Worm (Caenorhabditis elegans) whole organism, young adult: ENCODE measurements around the gene unc-79.
A peak's percentile ranks its signal among the peaks of the same experiment; 100 is the strongest.

Source experiments
- D2030.7 ChIP-seq: fragments of 200-800 bp; sonication (Bioruptor generic); IDR thresholded peaks from 2 replicates; pipeline ENCODE4 v1.3.6; 2022; ENCODE audit warnings: missing genetic modification reagents, missing genetic modification characterization, missing compliant biosample characterization
- F23B12.7 ChIP-seq: sonication (generic microtip); optimal IDR thresholded peaks from 2 replicates; lab custom pipeline; 2017; ENCODE audit warnings: missing genetic modification characterization, mild to moderate bottlenecking, missing compliant biosample characterization, antibody characterized with exemption, moderate library complexity; ENCODE audit not compliant: insufficient read depth
- F52B5.7 ChIP-seq: sonication (generic microtip); optimal IDR thresholded peaks from 2 replicates; lab custom pipeline; 2016; ENCODE audit warnings: mild to moderate bottlenecking, missing genetic modification characterization, missing compliant biosample characterization
- K11D2.4 ChIP-seq: fragments of 200-800 bp; sonication (Bioruptor generic); IDR thresholded peaks from 2 replicates; pipeline ENCODE4 v1.3.6; 2022; ENCODE audit warnings: missing genetic modification reagents, missing genetic modification characterization, missing compliant biosample characterization
- Y67H2A.10 ChIP-seq: fragments of 200-800 bp; sonication (Bioruptor generic); conservative IDR thresholded peaks from 2 replicates; pipeline ENCODE4 v1.3.6; 2022; ENCODE audit warnings: missing genetic modification reagents, missing genetic modification characterization, missing compliant biosample characterization
- Y95B8A.8 ChIP-seq: fragments of 200-800 bp; sonication (Bioruptor generic); IDR thresholded peaks from 2 replicates; pipeline ENCODE4 v1.3.6; 2022; ENCODE audit warnings: missing genetic modification reagents, missing genetic modification characterization, missing compliant biosample characterization
- aptf-2 ChIP-seq: fragments of 200-800 bp; sonication (Bioruptor generic); conservative IDR thresholded peaks from 2 replicates; pipeline ENCODE4 v1.3.6; 2022; ENCODE audit warnings: missing genetic modification reagents, missing genetic modification characterization, missing compliant biosample characterization
- athp-1 ChIP-seq: sonication (generic microtip); optimal IDR thresholded peaks from 2 replicates; lab custom pipeline; 2017; ENCODE audit warnings: mild to moderate bottlenecking, missing genetic modification characterization, missing compliant biosample characterization
- attf-3 ChIP-seq: fragments of 200-800 bp; sonication (Bioruptor generic); conservative IDR thresholded peaks from 2 replicates; pipeline ENCODE4 v1.3.6; 2022; ENCODE audit warnings: missing genetic modification reagents, missing genetic modification characterization, missing compliant biosample characterization
- attf-5 ChIP-seq: fragments of 200-800 bp; sonication (Bioruptor generic); optimal IDR thresholded peaks from 2 replicates; lab custom pipeline; 2018; ENCODE audit warnings: mild to moderate bottlenecking, missing genetic modification characterization, missing compliant biosample characterization
- attf-6 ChIP-seq: fragments of 200-800 bp; sonication (Bioruptor generic); IDR thresholded peaks from 2 replicates; pipeline ENCODE4 v1.3.6; 2022; ENCODE audit warnings: missing genetic modification reagents, missing genetic modification characterization, missing compliant biosample characterization
- bed-1 ChIP-seq: fragments of 200-800 bp; sonication (Bioruptor generic); IDR thresholded peaks from 2 replicates; pipeline ENCODE4 v1.3.6; 2022; ENCODE audit warnings: missing genetic modification reagents, missing genetic modification characterization, missing compliant biosample characterization
- bed-2 ChIP-seq: fragments of 200-800 bp; sonication (Bioruptor generic); IDR thresholded peaks from 2 replicates; pipeline ENCODE4 v1.3.6; 2022; ENCODE audit warnings: missing genetic modification reagents, missing genetic modification characterization, missing compliant biosample characterization
- ccch-3 ChIP-seq: fragments of 200-800 bp; sonication (Bioruptor generic); optimal IDR thresholded peaks from 2 replicates; lab custom pipeline; 2018; ENCODE audit warnings: mild to moderate bottlenecking, missing genetic modification characterization, missing compliant biosample characterization
- cebp-1 ChIP-seq, 2 experiments: fragments of 200-800 bp in 1 of 2; sonication (Bioruptor generic) in 1 of 2; sonication (generic microtip) in 1 of 2; IDR thresholded peaks in 1 of 2; optimal IDR thresholded peaks in 1 of 2; 2 replicates each; pipeline versions ENCODE4 v1.3.6 to Lab custom; 2017 to 2022; ENCODE audit warnings: missing compliant biosample characterization in 2 of 2, missing genetic modification characterization in 2 of 2, mild to moderate bottlenecking in 1 of 2, missing genetic modification reagents in 1 of 2, moderate library complexity in 1 of 2
- ceh-100 ChIP-seq: fragments of 200-800 bp; sonication (Bioruptor generic); IDR thresholded peaks from 2 replicates; pipeline ENCODE4 v1.3.6; 2022; ENCODE audit warnings: missing genetic modification reagents, missing genetic modification characterization, missing compliant biosample characterization
- ceh-40 ChIP-seq: fragments of 200-800 bp; sonication (Bioruptor generic); IDR thresholded peaks from 2 replicates; pipeline ENCODE4 v1.3.6; 2022; ENCODE audit warnings: missing genetic modification characterization, missing compliant biosample characterization
- ceh-58 ChIP-seq: fragments of 200-800 bp; sonication (Bioruptor generic); IDR thresholded peaks from 2 replicates; pipeline ENCODE4 v1.3.6; 2022; ENCODE audit warnings: missing genetic modification characterization, missing compliant biosample characterization
- chd-7 ChIP-seq: sonication (generic microtip); optimal IDR thresholded peaks from 2 replicates; lab custom pipeline; 2016; ENCODE audit warnings: mild to moderate bottlenecking, missing genetic modification characterization, moderate library complexity, missing compliant biosample characterization
- die-1 ChIP-seq: sonication (generic microtip); optimal IDR thresholded peaks from 2 replicates; lab custom pipeline; 2016; ENCODE audit warnings: missing genotype, mild to moderate bottlenecking, missing genetic modification characterization, missing compliant biosample characterization
- fkh-3 ChIP-seq: sonication (generic microtip); optimal IDR thresholded peaks from 2 replicates; lab custom pipeline; 2016; ENCODE audit warnings: mild to moderate bottlenecking, missing genetic modification characterization, missing compliant biosample characterization
- hlh-12 ChIP-seq: sonication (generic microtip); optimal IDR thresholded peaks from 2 replicates; lab custom pipeline; 2016; ENCODE audit warnings: missing genetic modification characterization, missing compliant biosample characterization
- hmg-1.2 ChIP-seq: fragments of 200-800 bp; sonication (Bioruptor generic); IDR thresholded peaks from 2 replicates; pipeline ENCODE4 v1.3.6; 2022; ENCODE audit warnings: missing genetic modification reagents, missing genetic modification characterization, missing compliant biosample characterization
- hsf-1 ChIP-seq: fragments of 200-800 bp; sonication (Bioruptor generic); IDR thresholded peaks from 2 replicates; pipeline ENCODE4 v1.3.6; 2022; ENCODE audit warnings: missing genetic modification reagents, missing genetic modification characterization, missing compliant biosample characterization
- lag-1 ChIP-seq: fragments of 200-800 bp; sonication (Bioruptor generic); IDR thresholded peaks from 2 replicates; pipeline ENCODE4 v1.3.6; 2022; ENCODE audit warnings: missing genetic modification reagents, missing genetic modification characterization, missing compliant biosample characterization
- let-607 ChIP-seq, 2 experiments: fragments of 200-800 bp in 1 of 2; sonication (Bioruptor generic) in 1 of 2; sonication (generic microtip) in 1 of 2; optimal IDR thresholded peaks; 2 replicates each; lab custom pipeline; 2016 to 2018; ENCODE audit warnings: mild to moderate bottlenecking in 2 of 2, missing compliant biosample characterization in 2 of 2, missing genetic modification characterization in 2 of 2, moderate library complexity in 2 of 2, missing genotype in 1 of 2
- lin-26 ChIP-seq: fragments of 200-800 bp; sonication (Bioruptor generic); IDR thresholded peaks from 2 replicates; pipeline ENCODE4 v1.3.6; 2022; ENCODE audit warnings: missing genetic modification reagents, missing genetic modification characterization, missing compliant biosample characterization
- lsl-1 ChIP-seq: fragments of 200-800 bp; sonication (Bioruptor generic); optimal IDR thresholded peaks from 2 replicates; lab custom pipeline; 2018; ENCODE audit warnings: mild to moderate bottlenecking, missing genetic modification characterization, moderate library complexity, missing compliant biosample characterization
- madf-10 ChIP-seq: sonication (generic microtip); optimal IDR thresholded peaks from 2 replicates; lab custom pipeline; 2016; ENCODE audit warnings: mild to moderate bottlenecking, missing genetic modification characterization, missing compliant biosample characterization
- madf-3 ChIP-seq: fragments of 200-800 bp; sonication (Bioruptor generic); IDR thresholded peaks from 2 replicates; pipeline ENCODE4 v1.3.6; 2022; ENCODE audit warnings: missing genetic modification reagents, missing genetic modification characterization, missing compliant biosample characterization
- nfya-1 ChIP-seq: sonication (generic microtip); optimal IDR thresholded peaks from 2 replicates; lab custom pipeline; 2017; ENCODE audit warnings: antibody characterized with exemption, missing compliant biosample characterization, missing genetic modification characterization, borderline replicate concordance; ENCODE audit not compliant: insufficient read depth
- nhr-80 ChIP-seq: sonication (generic microtip); optimal IDR thresholded peaks from 2 replicates; lab custom pipeline; 2016; ENCODE audit warnings: missing genetic modification characterization, missing compliant biosample characterization
- rec-8 ChIP-seq, 2 experiments: sonication (generic microtip); optimal IDR thresholded peaks; 2 replicates each; lab custom pipeline; 2016; ENCODE audit warnings: mild to moderate bottlenecking in 2 of 2, missing genetic modification characterization in 2 of 2, missing genetic modification reagents in 2 of 2, missing genotype in 2 of 2, missing biosample characterization in 1 of 2, missing compliant biosample characterization in 1 of 2, moderate library complexity in 1 of 2
- repo-1 ChIP-seq: sonication (generic microtip); optimal IDR thresholded peaks from 2 replicates; lab custom pipeline; 2017; ENCODE audit warnings: mild to moderate bottlenecking, missing genetic modification characterization, missing compliant biosample characterization
- tbx-9 ChIP-seq: sonication (generic microtip); optimal IDR thresholded peaks from 2 replicates; lab custom pipeline; 2016; ENCODE audit warnings: borderline replicate concordance, missing genetic modification characterization, inconsistent platforms, missing compliant biosample characterization
- zfh-2 ChIP-seq: fragments of 200-800 bp; sonication (Bioruptor generic); conservative IDR thresholded peaks from 2 replicates; pipeline ENCODE4 v1.3.6; 2022; ENCODE audit warnings: missing genetic modification reagents, missing genetic modification characterization, missing compliant biosample characterization
- zim-3 ChIP-seq: sonication (generic microtip); optimal IDR thresholded peaks from 2 replicates; lab custom pipeline; 2017; ENCODE audit warnings: mild to moderate bottlenecking, missing genetic modification characterization, moderate library complexity, missing compliant biosample characterization
- ztf-18 ChIP-seq: sonication (generic microtip); optimal IDR thresholded peaks from 2 replicates; lab custom pipeline; 2016; ENCODE audit warnings: missing genotype, mild to moderate bottlenecking, missing genetic modification characterization, missing compliant biosample characterization
- ztf-25 ChIP-seq: fragments of 200-800 bp; sonication (Bioruptor generic); IDR thresholded peaks from 2 replicates; pipeline ENCODE4 v1.3.6; 2022; ENCODE audit warnings: missing genetic modification reagents, missing genetic modification characterization, missing compliant biosample characterization
- ztf-3 ChIP-seq: fragments of 200-800 bp; sonication (Bioruptor generic); optimal IDR thresholded peaks from 2 replicates; lab custom pipeline; 2018; ENCODE audit warnings: mild to moderate bottlenecking, missing genetic modification characterization, missing compliant biosample characterization
- ztf-6 ChIP-seq: fragments of 200-800 bp; sonication (Bioruptor generic); IDR thresholded peaks from 2 replicates; pipeline ENCODE4 v1.3.6; 2022; ENCODE audit warnings: missing genetic modification reagents, missing genetic modification characterization, missing compliant biosample characterization

Gene unc-79

DNA sequence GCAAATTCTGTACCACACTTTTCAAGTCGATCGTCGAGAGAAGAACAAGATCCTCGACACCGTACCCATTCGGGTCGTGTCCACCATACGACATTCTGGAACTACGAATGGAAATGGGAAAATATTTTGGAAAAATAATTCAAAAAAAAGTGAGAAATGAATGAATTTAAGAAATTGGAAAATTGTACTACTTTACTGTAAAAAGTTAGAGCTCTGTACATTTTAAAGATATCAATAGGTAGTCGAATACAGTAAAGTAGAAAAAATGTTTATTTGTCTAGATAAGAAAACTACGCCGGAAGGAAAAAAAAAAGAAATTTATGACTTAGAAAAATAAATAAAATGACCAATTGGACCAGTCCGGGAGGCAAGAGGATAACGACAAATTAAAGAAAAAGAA is 29.7 kb upstream of the unc-79 start, which contains the start of gene hum-5:
hum-5 (minus strand) TSS at position 101 of the 400 bp plus-strand sequence.
- no peak for TF ChIP-seq ztf-3
- TF ChIP-seq hlh-12, result no peak
- TF ChIP-seq D2030.7 (GFP tag; lab: Robert Waterston, UW), result no peak
- no peak for TF ChIP-seq let-607 (tag; optimal IDR thresholded peaks at IDR 0.05; lab: Kevin White, UChicago)
- TF ChIP-seq madf-10 (tag; lab: Kevin White, UChicago), result no peak
- no peak for TF ChIP-seq zim-3 (tag; lab: Kevin White, UChicago)
- TF ChIP-seq ceh-40 (GFP tag; lab: Robert Waterston, UW), result no peak
- TF ChIP-seq lin-26 (GFP tag; lab: Robert Waterston, UW), result no peak
- no peak for TF ChIP-seq athp-1
- no peak for TF ChIP-seq rec-8 (tag; optimal IDR thresholded peaks at IDR 0.05; lab: Kevin White, UChicago)
- no peak for TF ChIP-seq ccch-3 (GFP tag; lab: Kevin White, UChicago)
- no peak for TF ChIP-seq Y95B8A.8 (GFP tag; lab: Robert Waterston, UW)
- no peak for TF ChIP-seq cebp-1 (GFP tag; IDR thresholded peaks at IDR 0.05; lab: Robert Waterston, UW)
- no peak for TF ChIP-seq cebp-1 (tag; optimal IDR thresholded peaks at IDR 0.05; lab: Kevin White, UChicago)
- no peak for TF ChIP-seq K11D2.4 (GFP tag; lab: Robert Waterston, UW)
- TF ChIP-seq attf-3 (GFP tag; lab: Robert Waterston, UW), result no peak
- TF ChIP-seq ceh-58 (GFP tag; lab: Robert Waterston, UW), result no peak
- TF ChIP-seq, all 124 proteins: peak for 0

DNA sequence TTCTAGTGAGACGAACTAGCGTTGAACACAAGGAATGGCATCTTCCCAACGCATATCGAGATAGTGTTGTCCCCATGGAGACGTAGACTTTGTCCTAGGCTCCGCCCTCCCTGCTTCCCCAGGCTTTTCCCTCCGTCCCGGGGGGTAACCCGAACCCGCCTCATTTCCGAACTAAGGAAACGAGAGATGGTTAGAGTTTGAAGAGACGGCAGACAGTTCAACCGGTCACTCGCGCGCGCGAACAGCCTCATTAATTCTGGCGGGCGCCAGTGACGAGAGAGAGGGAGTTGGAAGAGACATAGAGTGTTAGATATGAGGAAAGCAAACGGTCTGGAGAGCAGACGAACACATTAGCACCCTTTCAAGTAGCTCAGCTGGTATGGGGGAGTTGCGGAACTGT is 29.1 kb upstream of the unc-79 start:
- TF ChIP-seq die-1 (tag; lab: Kevin White, UChicago) (no peak), madf-3 (GFP tag; lab: Robert Waterston, UW) (no peak), Y95B8A.8 (GFP tag; lab: Robert Waterston, UW) (no peak), F23B12.7 (tag; lab: Kevin White, UChicago) (no peak), attf-6 (GFP tag; lab: Robert Waterston, UW) (no peak), repo-1 (tag; lab: Kevin White, UChicago) (no peak), lsl-1 (GFP tag; lab: Kevin White, UChicago) (no peak), bed-1 (no peak), tbx-9 (no peak), ceh-40 (GFP tag; lab: Robert Waterston, UW) (no peak), ztf-25 (GFP tag; lab: Robert Waterston, UW) (no peak), bed-2 (GFP tag; lab: Robert Waterston, UW) (0 out of 2 replicates have a peak, but pooled peaks have one; percentile 30), F52B5.7 (peak; percentile 36), Y67H2A.10 (GFP tag; lab: Robert Waterston, UW) (no peak), hmg-1.2 (peak; percentile 44; the same call in 1 of the 2 replicates), nfya-1 (no peak), aptf-2 (GFP tag; lab: Robert Waterston, UW) (no peak), ztf-18 (tag; lab: Kevin White, UChicago) (no peak), attf-5 (GFP tag; lab: Kevin White, UChicago) (no peak), chd-7 (tag; lab: Kevin White, UChicago) (no peak), hsf-1 (GFP tag; lab: Robert Waterston, UW) (no peak), nhr-80 (tag; lab: Kevin White, UChicago) (peak; percentile 27), zfh-2 (peak; percentile 91), ztf-6 (no peak), fkh-3 (tag; lab: Kevin White, UChicago) (no peak), lag-1 (GFP tag; lab: Robert Waterston, UW) (no peak), ceh-100 (no peak)
